Fruit fly (Drosophila melanogaster) whole organism, embryonic: ENCODE results near the gene CG12081.

ENCODE experiments used
- Ada2b ChIP-seq: fragments of 200-800 bp; sonication (Bioruptor generic); IDR thresholded peaks from 2 replicates; pipeline ENCODE4 v1.3.6; 2022; ENCODE audit warnings: missing biosample characterization, missing genetic modification characterization
- CG10209 ChIP-seq: fragments of 200-800 bp; sonication (Bioruptor generic); optimal IDR thresholded peaks from 3 replicates; lab custom pipeline; 2017; ENCODE audit warnings: missing biosample characterization, mild to moderate bottlenecking, missing genetic modification characterization, missing genetic modification reagents
- CG10267 ChIP-seq: fragments of 200-800 bp; sonication (Bioruptor generic); optimal IDR thresholded peaks from 2 replicates; lab custom pipeline; 2018; ENCODE audit warnings: missing biosample characterization, mild to moderate bottlenecking, missing genetic modification characterization, moderate library complexity
- CG10979 ChIP-seq: fragments of 200-800 bp; sonication (Bioruptor generic); optimal IDR thresholded peaks from 2 replicates; lab custom pipeline; 2018; ENCODE audit warnings: missing biosample characterization, mild to moderate bottlenecking, missing genetic modification characterization, moderate library complexity
- CG11093 ChIP-seq: fragments of 200-800 bp; sonication (Bioruptor generic); IDR thresholded peaks from 3 replicates; pipeline ENCODE4 v1.3.6; 2022; ENCODE audit warnings: missing biosample characterization, missing genetic modification characterization
- CG11560 ChIP-seq: fragments of 200-800 bp; sonication (Bioruptor generic); IDR thresholded peaks from 3 replicates; pipeline ENCODE4 v1.3.6; 2022; ENCODE audit warnings: missing biosample characterization, missing genetic modification characterization
- CG12942 ChIP-seq: fragments of 200-800 bp; sonication (Bioruptor generic); optimal IDR thresholded peaks from 3 replicates; lab custom pipeline; 2016; ENCODE audit warnings: missing biosample characterization, missing genetic modification characterization
- CG13287 ChIP-seq: fragments of 200-800 bp; sonication (Bioruptor generic); IDR thresholded peaks from 2 replicates; pipeline ENCODE4 v1.3.6; 2022; ENCODE audit warnings: missing biosample characterization, missing genetic modification characterization; ENCODE audit not compliant: partially characterized antibody
- CG17186 ChIP-seq: fragments of 200-800 bp; sonication (Bioruptor generic); optimal IDR thresholded peaks from 3 replicates; lab custom pipeline; 2017; ENCODE audit warnings: missing biosample characterization, missing genetic modification reagents, missing genetic modification characterization
- CG17385 ChIP-seq: fragments of 200-800 bp; sonication (Bioruptor generic); optimal IDR thresholded peaks from 3 replicates; lab custom pipeline; 2018; ENCODE audit warnings: missing biosample characterization, mild to moderate bottlenecking, missing genetic modification characterization
- CG18599 ChIP-seq: fragments of 200-800 bp; sonication (Bioruptor generic); optimal IDR thresholded peaks from 3 replicates; lab custom pipeline; 2017; ENCODE audit warnings: missing biosample characterization, missing genetic modification characterization, mild to moderate bottlenecking, moderate library complexity, missing genetic modification reagents
- CG2120 ChIP-seq: fragments of 200-800 bp; sonication (Bioruptor generic); optimal IDR thresholded peaks from 3 replicates; lab custom pipeline; 2016; ENCODE audit warnings: missing biosample characterization, missing genetic modification characterization
- CG3407 ChIP-seq: fragments of 200-800 bp; sonication (Bioruptor generic); optimal IDR thresholded peaks from 2 replicates; lab custom pipeline; 2018; ENCODE audit warnings: missing biosample characterization, mild to moderate bottlenecking, missing genetic modification characterization
- CG4328 ChIP-seq: fragments of 200-800 bp; sonication (Bioruptor generic); optimal IDR thresholded peaks from 3 replicates; lab custom pipeline; 2017; ENCODE audit warnings: missing biosample characterization, missing genetic modification reagents, missing genetic modification characterization
- CG7271 ChIP-seq: fragments of 200-800 bp; sonication (Bioruptor generic); optimal IDR thresholded peaks from 2 replicates; lab custom pipeline; 2018; ENCODE audit warnings: missing biosample characterization, mild to moderate bottlenecking, missing genetic modification characterization, moderate library complexity
- CG7556 ChIP-seq: fragments of 200-800 bp; sonication (Bioruptor generic); optimal IDR thresholded peaks from 2 replicates; lab custom pipeline; 2017; ENCODE audit warnings: missing biosample characterization, mild to moderate bottlenecking, missing genetic modification characterization
- CG8089 ChIP-seq: fragments of 200-800 bp; sonication (Bioruptor generic); optimal IDR thresholded peaks from 3 replicates; lab custom pipeline; 2016; ENCODE audit warnings: missing biosample characterization, missing genetic modification characterization
- CrebB ChIP-seq: fragments of 200-800 bp; sonication (Bioruptor generic); optimal IDR thresholded peaks from 3 replicates; lab custom pipeline; 2018; ENCODE audit warnings: missing biosample characterization, mild to moderate bottlenecking, missing genetic modification characterization
- Dbx ChIP-seq: fragments of 200-800 bp; sonication (Bioruptor generic); IDR thresholded peaks from 3 replicates; pipeline ENCODE4 v1.3.6; 2022; ENCODE audit warnings: missing biosample characterization, missing genetic modification characterization
- Fer3 ChIP-seq: fragments of 200-800 bp; sonication (Bioruptor generic); optimal IDR thresholded peaks from 2 replicates; lab custom pipeline; 2018; ENCODE audit warnings: missing biosample characterization, mild to moderate bottlenecking, missing genetic modification characterization, moderate library complexity
- H15 ChIP-seq: fragments of 200-800 bp; sonication (Bioruptor generic); IDR thresholded peaks from 3 replicates; pipeline ENCODE4 v1.3.6; 2022; ENCODE audit warnings: missing biosample characterization, missing genetic modification characterization
- Mad ChIP-seq: fragments of 200-800 bp; sonication (Bioruptor generic); optimal IDR thresholded peaks from 2 replicates; lab custom pipeline; 2016; ENCODE audit warnings: missing biosample characterization, missing genetic modification characterization
- NC2β ChIP-seq: fragments of 200-800 bp; sonication (Bioruptor generic); optimal IDR thresholded peaks from 2 replicates; lab custom pipeline; 2016; ENCODE audit warnings: missing biosample characterization, missing genetic modification characterization
- NFAT ChIP-seq: fragments of 200-800 bp; sonication (Bioruptor generic); IDR thresholded peaks from 2 replicates; pipeline ENCODE4 v1.3.6; 2022; ENCODE audit warnings: missing biosample characterization, missing genetic modification characterization
- Rx ChIP-seq: fragments of 200-800 bp; sonication (Bioruptor generic); IDR thresholded peaks from 2 replicates; pipeline ENCODE4 v1.3.6; 2022; ENCODE audit warnings: missing biosample characterization, missing genetic modification characterization
- Sin3A ChIP-seq: fragments of >200 bp; optimal IDR thresholded peaks from 2 replicates; lab custom pipeline; 2018
- Stat92E ChIP-seq, 3 experiments: fragments of >200 bp in 2 of 3; fragments of 200-800 bp in 1 of 3; sonication (Bioruptor generic) in 1 of 3; optimal IDR thresholded peaks; 2 replicates each; lab custom pipeline; 2017 to 2019; ENCODE audit warnings: missing biosample characterization in 3 of 3, missing genetic modification characterization in 3 of 3, mild to moderate bottlenecking in 1 of 3, moderate library complexity in 1 of 3
- Tbp ChIP-seq: fragments of >200 bp; optimal IDR thresholded peaks from 2 replicates; lab custom pipeline; 2018; ENCODE audit warnings: missing biosample characterization, missing genetic modification characterization
- cas ChIP-seq: fragments of 200-800 bp; sonication (Bioruptor generic); IDR thresholded peaks from 2 replicates; pipeline ENCODE4 v1.3.6; 2022; ENCODE audit warnings: missing biosample characterization, missing genetic modification characterization
- cato ChIP-seq: fragments of 200-800 bp; sonication (Bioruptor generic); optimal IDR thresholded peaks from 2 replicates; lab custom pipeline; 2016; ENCODE audit warnings: missing biosample characterization, missing genetic modification characterization, borderline replicate concordance
- chif ChIP-seq, 2 experiments: fragments of 200-800 bp; sonication (Bioruptor generic); optimal IDR thresholded peaks; 3 replicates each; lab custom pipeline; 2016; ENCODE audit warnings: missing biosample characterization in 2 of 2, missing genetic modification characterization in 2 of 2
- chinmo ChIP-seq: fragments of 200-800 bp; sonication (Bioruptor generic); IDR thresholded peaks from 4 replicates; pipeline ENCODE4 v1.3.6; 2022; ENCODE audit warnings: missing biosample characterization, missing genetic modification characterization; ENCODE audit not compliant: partially characterized antibody
- chn ChIP-seq: fragments of 200-800 bp; sonication (Bioruptor generic); optimal IDR thresholded peaks from 2 replicates; lab custom pipeline; 2016; ENCODE audit warnings: missing biosample characterization, missing genetic modification characterization
- dpn ChIP-seq, 2 experiments: fragments of 200-800 bp; sonication (Bioruptor generic); optimal IDR thresholded peaks; 3 replicates each; lab custom pipeline; 2016; ENCODE audit warnings: missing biosample characterization in 2 of 2, missing genetic modification characterization in 2 of 2
- gcm2 ChIP-seq: fragments of 200-800 bp; sonication (Bioruptor generic); optimal IDR thresholded peaks from 2 replicates; lab custom pipeline; 2016; ENCODE audit warnings: missing biosample characterization, missing genetic modification characterization
- gt ChIP-seq: fragments of 200-800 bp; sonication (Bioruptor generic); IDR thresholded peaks from 2 replicates; pipeline ENCODE4 v1.3.6; 2022; ENCODE audit warnings: missing biosample characterization, missing genetic modification characterization
- lab ChIP-seq: fragments of 200-800 bp; sonication (Bioruptor generic); optimal IDR thresholded peaks from 3 replicates; lab custom pipeline; 2017; ENCODE audit warnings: missing biosample characterization, missing genetic modification characterization, mild to moderate bottlenecking, moderate library complexity, missing genetic modification reagents
- lmd ChIP-seq: fragments of 200-800 bp; sonication (Bioruptor generic); IDR thresholded peaks from 2 replicates; pipeline ENCODE4 v1.3.6; 2022; ENCODE audit warnings: missing biosample characterization, missing genetic modification characterization
- odd ChIP-seq: fragments of 200-800 bp; sonication (Bioruptor generic); optimal IDR thresholded peaks from 2 replicates; lab custom pipeline; 2017; ENCODE audit warnings: missing biosample characterization, mild to moderate bottlenecking, missing genetic modification characterization
- phol ChIP-seq: fragments of 200-800 bp; sonication (Bioruptor generic); optimal IDR thresholded peaks from 3 replicates; lab custom pipeline; 2018; ENCODE audit warnings: missing biosample characterization, mild to moderate bottlenecking, missing genetic modification characterization, moderate library complexity
- prd ChIP-seq, 3 experiments: fragments of >200 bp in 2 of 3; fragments of 200-800 bp in 1 of 3; sonication (Bioruptor generic) in 1 of 3; optimal IDR thresholded peaks in 2 of 3; IDR thresholded peaks in 1 of 3; 2 replicates in 2 of 3; 3 replicates in 1 of 3; pipeline versions ENCODE4 v1.3.6 to Lab custom; 2017 to 2022; ENCODE audit warnings: missing biosample characterization in 1 of 3, missing genetic modification characterization in 1 of 3
- pzg ChIP-seq: fragments of 200-800 bp; sonication (Bioruptor generic); optimal IDR thresholded peaks from 3 replicates; lab custom pipeline; 2018; ENCODE audit warnings: missing biosample characterization, mild to moderate bottlenecking, missing genetic modification characterization, moderate library complexity
- slbo ChIP-seq: fragments of 200-800 bp; sonication (Bioruptor generic); IDR thresholded peaks from 2 replicates; pipeline ENCODE4 v1.3.6; 2022; ENCODE audit warnings: missing biosample characterization, missing genetic modification characterization
- slp2 ChIP-seq: fragments of 200-800 bp; sonication (Bioruptor generic); optimal IDR thresholded peaks from 2 replicates; lab custom pipeline; 2016; ENCODE audit warnings: missing biosample characterization, missing genetic modification characterization
- sr ChIP-seq: fragments of 200-800 bp; sonication (Bioruptor generic); IDR thresholded peaks from 3 replicates; pipeline ENCODE4 v1.3.6; 2022; ENCODE audit warnings: missing biosample characterization, missing genetic modification characterization
- ssp ChIP-seq: fragments of 200-800 bp; sonication (Bioruptor generic); IDR thresholded peaks from 2 replicates; pipeline ENCODE4 v1.3.6; 2022; ENCODE audit warnings: missing biosample characterization, missing genetic modification characterization
- stwl ChIP-seq: fragments of 200-800 bp; sonication (Bioruptor generic); optimal IDR thresholded peaks from 3 replicates; lab custom pipeline; 2018; ENCODE audit warnings: missing biosample characterization, mild to moderate bottlenecking, missing genetic modification characterization, moderate library complexity
- tup ChIP-seq: fragments of 200-800 bp; sonication (Bioruptor generic); optimal IDR thresholded peaks from 2 replicates; lab custom pipeline; 2016; ENCODE audit warnings: missing biosample characterization, mild to moderate bottlenecking, missing genetic modification characterization, moderate library complexity
- usp ChIP-seq: fragments of >200 bp; optimal IDR thresholded peaks from 2 replicates; lab custom pipeline; 2017; ENCODE audit warnings: missing biosample characterization, missing genetic modification characterization
- vnd ChIP-seq: fragments of 200-800 bp; sonication (Bioruptor generic); IDR thresholded peaks from 3 replicates; pipeline ENCODE4 v1.3.6; 2022; ENCODE audit warnings: missing biosample characterization, missing genetic modification characterization; ENCODE audit not compliant: partially characterized antibody

Gene CG12081

dm6 chrX:8558762-8559172, 29.8 kb upstream of the CG12081 start, which contains the start of gene IntS4 (continued):
- TF ChIP-seq CrebB (tag; lab: Kevin White, UChicago) (peak; percentile 20), chinmo (GFP tag; lab: Robert Waterston, UW) (0 out of 4 replicates have a peak, but pooled peaks have one; percentile 3), prd (optimal IDR thresholded peaks at IDR 0.05; lab: Kevin White, UChicago) (no peak), prd (GFP tag; IDR thresholded peaks at IDR 0.05; lab: Robert Waterston, UW) (peak; percentile 77), CG10267 (tag; lab: Kevin White, UChicago) (peak; percentile 68), NC2β (GFP tag; lab: Kevin White, UChicago) (no peak), H15 (GFP tag; lab: Robert Waterston, UW) (no peak), CG8089 (GFP tag; lab: Kevin White, UChicago) (no peak), pzg (GFP tag; lab: Kevin White, UChicago) (peak; percentile 59), Fer3 (tag; lab: Kevin White, UChicago) (peak; percentile 55), CG10209 (GFP tag; lab: Kevin White, UChicago) (peak; percentile 53), CG13287 (GFP tag; lab: Robert Waterston, UW) (peak; percentile 97), Mad (GFP tag; lab: Kevin White, UChicago) (peak; percentile 46), NFAT (GFP tag; lab: Robert Waterston, UW) (peak; percentile 63), Sin3A (lab: Kevin White, UChicago) (peak; percentile 17), Rx (GFP tag; lab: Robert Waterston, UW) (no peak), slbo (GFP tag; lab: Robert Waterston, UW) (peak; percentile 83; the same call in 1 of the 2 replicates), CG11560 (tag; lab: Robert Waterston, UW) (no peak), tup (GFP tag; lab: Kevin White, UChicago) (peak; percentile 25), Tbp (GFP tag; lab: Kevin White, UChicago) (no peak), ssp (GFP tag; lab: Robert Waterston, UW) (peak; percentile 50), CG7556 (GFP tag; lab: Kevin White, UChicago) (peak; percentile 60), CG12942 (GFP tag; lab: Kevin White, UChicago) (peak; percentile 73), CG2120 (GFP tag; lab: Kevin White, UChicago) (peak; percentile 79), Dbx (peak; percentile 74), sr (GFP tag; lab: Robert Waterston, UW) (no peak), cas (GFP tag; lab: Robert Waterston, UW) (peak; percentile 56; the same call in 1 of the 2 replicates), stwl (tag; lab: Kevin White, UChicago) (peak; percentile 34), lab (GFP tag; lab: Kevin White, UChicago) (no peak), usp (GFP tag; lab: Kevin White, UChicago) (no peak), gt (GFP tag; lab: Robert Waterston, UW) (no peak), CG17186 (GFP tag; lab: Kevin White, UChicago) (peak; percentile 67), CG11093 (GFP tag; lab: Robert Waterston, UW) (no peak), CG7271 (peak; percentile 26), CG10979 (peak; percentile 53), odd (GFP tag; lab: Kevin White, UChicago) (no peak), CG18599 (GFP tag; lab: Kevin White, UChicago) (no peak), CG4328 (peak; percentile 52), chn (GFP tag; lab: Kevin White, UChicago) (peak; percentile 49), gcm2 (GFP tag; lab: Kevin White, UChicago) (peak; percentile 50), dpn (GFP tag; optimal IDR thresholded peaks at IDR 0.05; lab: Kevin White, UChicago) (peak; percentile 39 to 82), chif (GFP tag; optimal IDR thresholded peaks at IDR 0.05; lab: Kevin White, UChicago) (peak in 1 of 2 experiments; percentile 9), lmd (GFP tag; lab: Robert Waterston, UW) (peak; percentile 69; the same call in 1 of the 2 replicates), CG17385 (GFP tag; lab: Kevin White, UChicago) (peak; percentile 33), slp2 (GFP tag; lab: Kevin White, UChicago) (peak; percentile 1), cato (GFP tag; lab: Kevin White, UChicago) (no peak), CG3407 (GFP tag; lab: Kevin White, UChicago) (peak; percentile 12), vnd (GFP tag; lab: Robert Waterston, UW) (peak; percentile 94), phol (tag; lab: Kevin White, UChicago) (peak; percentile 71), Ada2b (GFP tag; lab: Robert Waterston, UW) (peak; percentile 58), Stat92E (GFP tag; optimal IDR thresholded peaks at IDR 0.05; lab: Kevin White, UChicago) (peak in 1 of 3 experiments; percentile 39)
